Fruit fly (Drosophila melanogaster): Measurements from ENCODE around the gene CG32270.

CG32270 gene

DNA sequence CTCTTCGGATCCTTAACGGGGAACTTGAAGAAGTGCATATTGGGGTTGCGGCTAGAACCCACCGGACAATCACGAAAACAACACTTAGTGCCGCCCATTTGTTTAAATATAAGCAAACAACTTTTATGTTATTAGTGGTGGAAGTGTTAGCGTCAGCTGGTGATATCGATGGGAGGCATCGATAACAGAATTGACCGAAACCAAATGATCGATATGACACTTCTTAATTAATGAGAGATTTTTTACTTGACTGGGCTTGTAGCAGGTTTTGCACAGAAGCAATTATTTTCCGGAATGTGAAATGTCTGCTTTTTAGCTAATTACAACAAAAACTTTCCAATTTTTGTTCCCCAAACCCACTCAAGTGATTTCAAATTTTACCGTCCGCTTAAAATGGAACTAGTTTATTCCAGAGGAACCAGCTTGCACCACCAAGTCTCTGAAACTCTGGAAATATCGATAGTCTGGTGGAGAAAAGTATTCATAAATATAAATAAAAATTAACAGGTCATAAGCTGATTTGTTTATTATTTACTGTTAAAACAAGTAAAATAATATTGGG lies 16.4 kb downstream of the CG32270 start, which contains the start of gene CG14965 (continued):
- TF ChIP-seq CG8924 (tag; optimal IDR thresholded peaks at IDR 0.05) = no peak
- no peak for TF ChIP-seq zfh2 (GFP tag; optimal IDR thresholded peaks at IDR 0.05)
- TF ChIP-seq ato (GFP tag; IDR thresholded peaks at IDR 0.05; ENCODE audit: partially characterized antibody) = peak; percentile 75

DNA sequence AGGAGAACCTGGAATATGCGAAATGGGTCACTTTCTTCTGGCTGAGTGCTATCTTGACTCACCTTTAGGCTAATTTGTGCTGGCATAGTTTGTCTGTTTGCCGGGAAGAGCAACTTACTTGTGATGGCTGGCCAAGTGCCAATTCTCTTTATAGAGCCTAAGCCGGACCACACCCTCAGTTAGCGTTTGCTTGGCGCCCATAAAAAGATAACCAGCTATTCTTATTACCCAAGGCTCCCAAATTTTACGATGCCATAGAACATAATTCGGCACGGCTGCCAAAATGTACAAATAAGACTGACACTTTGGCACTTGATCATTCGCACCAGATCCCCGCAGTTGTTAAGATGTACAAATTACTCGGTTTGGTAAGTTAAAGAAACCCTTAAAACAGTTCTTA lies 19.1 kb downstream of the CG32270 start, which contains the start of the genes CG42525 and CG14958:
Gene CG42525, minus strand, starts transcription at position 101 of the 400 bp plus-strand sequence.
Gene CG14958, plus strand, starts transcription at position 332 of the 400 bp plus-strand sequence.
- TF ChIP-seq hth (optimal IDR thresholded peaks at IDR 0.05) (no peak), ham (GFP tag; IDR thresholded peaks at IDR 0.05) (no peak)

DNA sequence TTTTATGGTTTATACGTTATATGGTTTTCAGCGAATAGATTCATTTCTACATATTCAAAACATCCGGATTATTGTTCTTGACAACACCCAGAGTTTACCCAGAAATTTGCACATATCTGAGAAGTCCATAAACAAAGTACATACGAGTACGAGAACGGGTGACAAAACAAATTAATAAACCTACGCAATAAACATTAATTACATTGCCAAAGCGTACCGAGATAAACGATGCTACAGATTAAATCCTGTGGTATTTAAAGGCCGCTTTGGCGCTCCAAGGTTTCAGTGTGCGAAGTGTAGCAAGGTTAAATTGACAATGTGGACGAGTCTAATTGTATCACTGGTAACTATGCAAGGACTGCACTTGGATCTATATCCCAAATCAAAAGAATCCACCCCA lies 21.5 kb downstream of the CG32270 start, which contains the start of gene CG14957:
Gene CG14957, plus strand, starts transcription at position 301 of the 400 bp plus-strand sequence.
- TF ChIP-seq so (GFP tag; IDR thresholded peaks at IDR 0.05) (no peak), Rfx (GFP tag; IDR thresholded peaks at IDR 0.05) (0 out of 2 replicates have a peak, but pooled peaks have one; percentile 12)

DNA sequence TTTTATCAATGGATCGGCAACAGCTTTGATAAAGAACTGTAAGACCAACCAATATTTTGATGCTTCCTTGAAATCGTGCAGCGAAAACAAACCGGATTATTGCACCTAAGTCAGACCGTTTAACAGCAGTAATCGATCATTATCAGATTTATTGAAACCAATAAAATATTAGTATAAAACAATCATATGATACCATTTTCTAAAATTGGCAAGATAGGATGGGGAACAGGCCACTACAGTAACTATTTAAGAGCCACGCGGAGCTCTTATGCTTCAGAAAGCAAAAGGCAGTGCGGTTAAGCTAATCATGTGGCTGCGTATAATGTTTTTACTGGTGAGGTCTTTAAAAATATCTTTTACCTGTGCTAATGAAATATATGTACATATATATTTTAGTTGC lies 22.4 kb downstream of the CG32270 start, which contains the start of gene CG32284:
Gene CG32284, plus strand, starts transcription at position 301 of the 400 bp plus-strand sequence.
- TF ChIP-seq kah (GFP tag; optimal IDR thresholded peaks at IDR 0.05) = no peak
- no peak for TF ChIP-seq Opbp (GFP tag; IDR thresholded peaks at IDR 0.05; ENCODE audit: partially characterized antibody)

DNA sequence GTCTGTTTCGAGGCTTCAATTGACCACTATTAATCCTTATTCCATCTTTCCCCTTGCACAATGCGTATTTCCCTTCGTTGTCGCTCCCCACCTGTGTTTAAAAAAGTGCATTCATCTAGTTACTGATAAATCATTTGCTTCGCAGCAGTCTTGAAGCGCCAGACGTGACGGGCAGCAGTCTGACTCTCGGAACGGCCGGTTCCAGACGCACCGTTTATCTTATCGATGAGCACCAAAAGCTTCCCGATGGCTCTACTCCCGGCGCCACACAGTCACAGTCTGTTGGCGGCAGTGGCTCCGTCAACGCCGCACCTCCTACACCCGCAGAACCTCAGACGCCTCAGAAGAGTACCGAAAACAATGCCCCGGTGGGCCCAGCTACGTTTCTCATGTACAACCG lies 24.7 kb downstream of the CG32270 start, which contains the start of gene CG42494:
Gene CG42494, plus strand, starts transcription at position 301 of the 400 bp plus-strand sequence.
- TF ChIP-seq CG4328 (GFP tag; optimal IDR thresholded peaks at IDR 0.05) = no peak
- TF ChIP-seq Xbp1 (GFP tag; optimal IDR thresholded peaks at IDR 0.05) = no peak
- TF ChIP-seq sc (optimal IDR thresholded peaks at IDR 0.05) = no peak
- TF ChIP-seq sc (GFP tag; optimal IDR thresholded peaks at IDR 0.05) = no peak
- TF ChIP-seq hth (optimal IDR thresholded peaks at IDR 0.05) = no peak
- no peak for TF ChIP-seq croc (GFP tag; conservative IDR thresholded peaks at IDR 0.05)
- TF ChIP-seq Nf-YB (GFP tag; optimal IDR thresholded peaks at IDR 0.05) = no peak
- TF ChIP-seq cwo (GFP tag; optimal IDR thresholded peaks at IDR 0.05) = no peak

DNA sequence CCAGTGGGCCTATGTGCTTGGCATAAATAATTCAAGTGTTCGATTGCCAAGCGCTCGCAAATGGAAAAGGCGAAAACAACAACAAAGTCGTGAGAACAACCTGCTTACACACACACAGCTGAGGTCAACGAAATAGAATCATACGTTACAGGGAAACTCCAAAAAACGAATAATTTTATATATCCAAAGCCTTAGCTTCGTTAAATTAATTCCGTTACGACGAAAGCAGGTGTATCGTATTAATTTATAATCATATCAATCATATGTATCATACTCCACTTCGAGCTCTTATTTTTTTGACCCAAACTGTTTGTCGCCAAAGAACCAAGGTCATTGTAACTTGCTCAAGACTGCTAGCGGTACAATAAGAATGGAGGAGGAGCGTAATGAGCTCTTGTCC lies 29.3 kb downstream of the CG32270 start:
- TF ChIP-seq Hand (GFP tag; optimal IDR thresholded peaks at IDR 0.05) = peak; percentile 64
- peak; percentile 35 for TF ChIP-seq tx (GFP tag; optimal IDR thresholded peaks at IDR 0.05)
- peak; percentile 66 for TF ChIP-seq CG12299 (tag; optimal IDR thresholded peaks at IDR 0.05)
- no peak for TF ChIP-seq CG17359 (tag; optimal IDR thresholded peaks at IDR 0.05)
- TF ChIP-seq fd3F (GFP tag; optimal IDR thresholded peaks at IDR 0.05) = peak; percentile 80
- TF ChIP-seq shn (GFP tag; optimal IDR thresholded peaks at IDR 0.05) = peak; percentile 43
- TF ChIP-seq oc (tag; optimal IDR thresholded peaks at IDR 0.05) = no peak
- TF ChIP-seq CG3065 (GFP tag; optimal IDR thresholded peaks at IDR 0.05) = peak; percentile 68
- no peak for TF ChIP-seq pita (GFP tag; optimal IDR thresholded peaks at IDR 0.05)
- peak; percentile 89 for TF ChIP-seq ci (GFP tag; IDR thresholded peaks at IDR 0.05)
- peak; percentile 86 for TF ChIP-seq Sox102F (GFP tag; optimal IDR thresholded peaks at IDR 0.05)
- TF ChIP-seq Taf1 (GFP tag; IDR thresholded peaks at IDR 0.05) = peak; percentile 82
- peak; percentile 53 for TF ChIP-seq Bdp1 (GFP tag; optimal IDR thresholded peaks at IDR 0.05)
- TF ChIP-seq Pdp1 (GFP tag; optimal IDR thresholded peaks at IDR 0.05) = peak in 1 of 2 experiments; percentile 89
- TF ChIP-seq CG8924 (tag; optimal IDR thresholded peaks at IDR 0.05) = peak; percentile 84
- TF ChIP-seq CG1024 (GFP tag; IDR thresholded peaks at IDR 0.05) = peak; percentile 56; the same call in 1 of the 2 replicates
- peak; percentile 59 for TF ChIP-seq ewg (GFP tag; optimal IDR thresholded peaks at IDR 0.05)
- TF ChIP-seq Hr39 (optimal IDR thresholded peaks at IDR 0.05) = no peak
- TF ChIP-seq Spps (tag; optimal IDR thresholded peaks at IDR 0.05) = peak; percentile 86
- no peak for TF ChIP-seq hth (optimal IDR thresholded peaks at IDR 0.05)
- TF ChIP-seq pho (GFP tag; optimal IDR thresholded peaks at IDR 0.05) = peak; percentile 54
- TF ChIP-seq nmo (GFP tag; optimal IDR thresholded peaks at IDR 0.05) = peak; percentile 80
- peak; percentile 65 for TF ChIP-seq dan (GFP tag; IDR thresholded peaks at IDR 0.05)
- TF ChIP-seq jing (GFP tag; optimal IDR thresholded peaks at IDR 0.05) = peak; percentile 54
- TF ChIP-seq MBD-R2 (GFP tag; IDR thresholded peaks at IDR 0.05) = peak; percentile 76
- peak; percentile 92 for TF ChIP-seq CG11456 (GFP tag; IDR thresholded peaks at IDR 0.05)
- TF ChIP-seq CG9609 (GFP tag; optimal IDR thresholded peaks at IDR 0.05) = peak; percentile 69
